Worm (Caenorhabditis elegans) whole organism, L3 larva: ENCODE results near the gene R03G8.3.

Experiments used
- mml-1 ChIP-seq: fragments of 150-350 bp; sonication (generic microtip); optimal IDR thresholded peaks from 3 replicates; lab custom pipeline; 2014; ENCODE audit warnings: missing biosample characterization, missing genetic modification characterization
- nhr-28 ChIP-seq: fragments of 150-350 bp; optimal IDR thresholded peaks from 2 replicates; lab custom pipeline; 2014; ENCODE audit warnings: missing biosample characterization, missing genetic modification characterization
- unc-39 ChIP-seq: sonication (generic microtip); optimal IDR thresholded peaks from 4 replicates; lab custom pipeline; 2017; ENCODE audit warnings: missing biosample characterization, missing genetic modification characterization

DNA sequence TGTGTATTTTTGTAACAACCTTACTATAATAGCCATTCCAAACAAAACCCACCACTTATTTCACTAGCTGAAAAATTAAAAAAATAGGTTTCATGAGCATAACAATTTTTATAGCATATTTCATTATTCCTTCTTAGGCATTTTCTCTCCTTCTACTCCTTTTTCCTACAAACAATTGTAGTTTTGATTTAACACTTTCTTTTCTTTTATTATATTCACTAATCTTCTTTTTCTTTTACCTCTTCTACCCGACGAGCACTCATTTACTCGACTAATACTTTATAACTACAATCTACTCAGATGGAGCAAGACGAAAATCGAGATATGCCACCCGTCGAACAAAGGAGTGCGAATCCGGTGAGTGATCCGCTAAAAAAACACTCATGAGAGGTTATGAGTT is 42.5 kb upstream of the R03G8.3 start, which contains the start of gene C53C7.3:
- TF ChIP-seq unc-39 (tag; lab: Kevin White, UChicago): no peak
- TF ChIP-seq nhr-28: no peak
- TF ChIP-seq mml-1 (tag; lab: Kevin White, UChicago): no peak
